Fruit fly (Drosophila melanogaster): Measurements from ENCODE around the gene CG15370.

CG15370 gene

DNA sequence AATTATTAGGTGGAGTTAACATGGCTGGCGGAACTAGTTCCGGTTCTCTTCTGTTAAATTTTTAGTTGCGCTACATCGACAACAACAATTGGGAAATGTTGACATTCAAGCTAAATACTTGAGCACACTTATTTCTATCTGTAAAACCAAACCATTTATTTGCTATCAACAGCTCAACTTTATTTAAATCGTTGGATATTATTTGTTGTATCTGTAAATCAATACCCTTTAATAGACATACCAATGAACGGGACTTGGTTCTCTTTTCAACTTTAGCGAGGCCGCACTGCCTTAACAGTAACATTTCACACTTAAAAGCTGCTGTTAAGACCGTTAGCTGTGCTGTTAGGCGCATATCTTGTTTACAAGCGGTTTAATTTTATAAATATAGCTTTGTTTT is 31.6 kb upstream of the CG15370 start, which contains the start of gene CG12106 (continued):
- TF ChIP-seq lz (GFP tag; optimal IDR thresholded peaks at IDR 0.05) (peak; percentile 63), CG11294 (GFP tag; IDR thresholded peaks at IDR 0.05) (0 out of 2 replicates have a peak, but pooled peaks have one; percentile 40), CG10669 (GFP tag; optimal IDR thresholded peaks at IDR 0.05) (peak; percentile 53), achi (GFP tag; optimal IDR thresholded peaks at IDR 0.05) (peak; percentile 46), Met (GFP tag; optimal IDR thresholded peaks at IDR 0.05) (peak; percentile 52), fkh (GFP tag; optimal IDR thresholded peaks at IDR 0.05) (peak; percentile 72), spab (GFP tag; optimal IDR thresholded peaks at IDR 0.05) (no peak), CG10631 (GFP tag; optimal IDR thresholded peaks at IDR 0.05) (peak; percentile 17)

DNA sequence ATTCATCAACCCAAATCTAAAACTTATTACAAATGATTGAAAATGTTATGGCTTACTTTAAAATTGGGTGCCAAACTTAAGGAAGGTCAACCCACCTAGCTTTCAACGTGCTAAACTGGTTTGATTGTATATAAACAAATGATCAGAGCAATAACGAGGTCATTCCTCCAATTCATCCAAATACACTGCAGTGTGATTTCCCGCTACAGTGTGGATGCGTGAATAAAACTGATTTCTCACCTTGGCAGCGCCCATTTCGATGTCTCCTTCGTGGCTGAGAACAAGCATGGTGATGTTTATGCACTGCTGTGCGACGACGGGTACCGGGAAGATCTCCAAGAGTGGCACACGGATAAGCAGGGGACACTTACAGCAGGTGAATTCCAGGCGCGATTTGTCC is 29.9 kb upstream of the CG15370 start:
- TF ChIP-seq Sox14 (GFP tag; optimal IDR thresholded peaks at IDR 0.05) (no peak), CG31627 (GFP tag; optimal IDR thresholded peaks at IDR 0.05) (no peak), pdm3 (GFP tag; optimal IDR thresholded peaks at IDR 0.05) (no peak), Ets96B (tag; optimal IDR thresholded peaks at IDR 0.05) (no peak), CG8119 (GFP tag; IDR thresholded peaks at IDR 0.05) (no peak), CG1621 (tag; optimal IDR thresholded peaks at IDR 0.05) (no peak), Ets21C (GFP tag; optimal IDR thresholded peaks at IDR 0.05) (no peak), CG10631 (GFP tag; optimal IDR thresholded peaks at IDR 0.05) (no peak), CG16779 (tag; optimal IDR thresholded peaks at IDR 0.05) (no peak), Met (GFP tag; optimal IDR thresholded peaks at IDR 0.05) (no peak), Sox102F (GFP tag; optimal IDR thresholded peaks at IDR 0.05) (no peak), CG11294 (GFP tag; IDR thresholded peaks at IDR 0.05) (no peak), CG4318 (GFP tag; optimal IDR thresholded peaks at IDR 0.05) (no peak), Lpt (GFP tag; optimal IDR thresholded peaks at IDR 0.05) (no peak)

dm6 chrX:9196362-9196761 is 28.9 kb upstream of the CG15370 start, which contains the start of gene CG12118:
Gene CG12118 (minus strand): TSS chrX:9196414.
- no peak for TF ChIP-seq CG6276 (GFP tag; optimal IDR thresholded peaks at IDR 0.05)
- TF ChIP-seq CG31627 (GFP tag; optimal IDR thresholded peaks at IDR 0.05), result peak; percentile 53
- no peak for TF ChIP-seq Hr38 (GFP tag; optimal IDR thresholded peaks at IDR 0.05)
- peak; percentile 69 for TF ChIP-seq topi (GFP tag; optimal IDR thresholded peaks at IDR 0.05)
- peak; percentile 74 for TF ChIP-seq Met (GFP tag; optimal IDR thresholded peaks at IDR 0.05)
- peak; percentile 45 for TF ChIP-seq Eip93F (GFP tag; optimal IDR thresholded peaks at IDR 0.05)
- peak; percentile 41 for TF ChIP-seq Sox14 (GFP tag; optimal IDR thresholded peaks at IDR 0.05)
- peak; percentile 53 for TF ChIP-seq Eip75B (GFP tag; optimal IDR thresholded peaks at IDR 0.05)
- TF ChIP-seq esn (GFP tag; optimal IDR thresholded peaks at IDR 0.05), result peak; percentile 84
- no peak for TF ChIP-seq spab (GFP tag; optimal IDR thresholded peaks at IDR 0.05)
- TF ChIP-seq CG4318 (GFP tag; optimal IDR thresholded peaks at IDR 0.05), result no peak
- peak; percentile 83 for TF ChIP-seq CG10631 (GFP tag; optimal IDR thresholded peaks at IDR 0.05)
- no peak for TF ChIP-seq dac (GFP tag; optimal IDR thresholded peaks at IDR 0.05)
- TF ChIP-seq Hr4 (GFP tag; optimal IDR thresholded peaks at IDR 0.05), result peak; percentile 65
- peak; percentile 70 for TF ChIP-seq Smox (GFP tag; optimal IDR thresholded peaks at IDR 0.05)
- peak; percentile 45 for TF ChIP-seq vri (GFP tag; optimal IDR thresholded peaks at IDR 0.05)
- peak in 1 of 2 experiments; percentile 31 for TF ChIP-seq salr (GFP tag; optimal IDR thresholded peaks at IDR 0.05)
- TF ChIP-seq CG11294 (GFP tag; IDR thresholded peaks at IDR 0.05), result peak; percentile 58; the same call in 1 of the 2 replicates
- peak; percentile 74 for TF ChIP-seq Sox102F (GFP tag; optimal IDR thresholded peaks at IDR 0.05)
- peak; percentile 71 for TF ChIP-seq lz (GFP tag; optimal IDR thresholded peaks at IDR 0.05)
- peak; percentile 79 for TF ChIP-seq pdm3 (GFP tag; optimal IDR thresholded peaks at IDR 0.05)
- TF ChIP-seq CG6163 (GFP tag; IDR thresholded peaks at IDR 0.05), result no peak; the same call in 1 of the 3 replicates
- no peak for TF ChIP-seq fd85E (GFP tag; optimal IDR thresholded peaks at IDR 0.05)
- peak; percentile 42 for TF ChIP-seq CG11902 (GFP tag; optimal IDR thresholded peaks at IDR 0.05)
- TF ChIP-seq CG16779 (tag; optimal IDR thresholded peaks at IDR 0.05), result no peak
- TF ChIP-seq dsx (GFP tag; optimal IDR thresholded peaks at IDR 0.05; ENCODE audit: poor library complexity, severe bottlenecking), result no peak
- peak; percentile 66 for TF ChIP-seq Lpt (GFP tag; optimal IDR thresholded peaks at IDR 0.05)
- peak; percentile 50 for TF ChIP-seq fkh (GFP tag; optimal IDR thresholded peaks at IDR 0.05)
- TF ChIP-seq svp (GFP tag), result no peak
- TF ChIP-seq CG32006 (GFP tag; optimal IDR thresholded peaks at IDR 0.05), result peak; percentile 62
- peak; percentile 75 for TF ChIP-seq Gug (GFP tag; IDR thresholded peaks at IDR 0.05)
- peak; percentile 52 for TF ChIP-seq net (GFP tag; optimal IDR thresholded peaks at IDR 0.05)
- TF ChIP-seq achi (GFP tag; optimal IDR thresholded peaks at IDR 0.05), result peak; percentile 75
- TF ChIP-seq CG9139 (GFP tag; optimal IDR thresholded peaks at IDR 0.05), result no peak
- peak; percentile 49 for TF ChIP-seq Ets96B (tag; optimal IDR thresholded peaks at IDR 0.05)
- TF ChIP-seq Ets21C (GFP tag; optimal IDR thresholded peaks at IDR 0.05), result peak; percentile 53
- peak; percentile 45 for TF ChIP-seq CG7368 (GFP tag; optimal IDR thresholded peaks at IDR 0.05)
- TF ChIP-seq ss (GFP tag; optimal IDR thresholded peaks at IDR 0.05), result no peak
- TF ChIP-seq CG11762 (GFP tag; optimal IDR thresholded peaks at IDR 0.05; ENCODE audit: insufficient read depth), result peak; percentile 5
- TF ChIP-seq CG15336 (GFP tag; IDR thresholded peaks at IDR 0.05), result peak; percentile 72
- TF ChIP-seq Eip78C (GFP tag), result peak; percentile 87
- no peak; the same call in 1 of the 3 replicates for TF ChIP-seq eg (GFP tag; IDR thresholded peaks at IDR 0.05)
